Worm (Caenorhabditis elegans): ENCODE measurements around the gene R12B2.8.

Gene R12B2.8

ce11 chrIII:5874664-5875417 lies 51.1 kb downstream of the R12B2.8 start (continued):
- TF ChIP-seq nhr-11 (tag; optimal IDR thresholded peaks at IDR 0.05) (no peak), nhr-6 (tag; optimal IDR thresholded peaks at IDR 0.05) (no peak), unc-39 (tag; optimal IDR thresholded peaks at IDR 0.05) (no peak), nhr-10 (tag; optimal IDR thresholded peaks at IDR 0.05) (no peak), nhr-76 (tag; optimal IDR thresholded peaks at IDR 0.05) (no peak), egl-27 (tag; optimal IDR thresholded peaks at IDR 0.05) (no peak), rbr-2 (tag; optimal IDR thresholded peaks at IDR 0.05) (no peak), F10B5.3 (tag; optimal IDR thresholded peaks at IDR 0.05) (no peak), F44E2.7 (GFP tag; IDR thresholded peaks at IDR 0.05) (no peak), zag-1 (tag; optimal IDR thresholded peaks at IDR 0.05) (no peak), mep-1 (tag; optimal IDR thresholded peaks at IDR 0.05) (no peak), daf-16 (GFP tag; optimal IDR thresholded peaks at IDR 0.05) (no peak), daf-16 (tag; optimal IDR thresholded peaks at IDR 0.05) (no peak), hlh-11 (tag; optimal IDR thresholded peaks at IDR 0.05) (no peak), zip-2 (tag; optimal IDR thresholded peaks at IDR 0.05) (no peak), Y75B8A.6 (GFP tag; IDR thresholded peaks at IDR 0.05) (no peak), cey-2 (tag; optimal IDR thresholded peaks at IDR 0.05; ENCODE audit: borderline replicate concordance, insufficient read depth) (no peak), sdz-12 (GFP tag; optimal IDR thresholded peaks at IDR 0.05) (no peak), spr-3 (GFP tag; optimal IDR thresholded peaks at IDR 0.05) (no peak), daf-12 (tag; optimal IDR thresholded peaks at IDR 0.05) (no peak), ceh-82 (tag; optimal IDR thresholded peaks at IDR 0.05) (no peak), nhr-48 (tag; optimal IDR thresholded peaks at IDR 0.05) (no peak), lin-1 (GFP tag; IDR thresholded peaks at IDR 0.05) (no peak), jun-1 (tag; optimal IDR thresholded peaks at IDR 0.05) (no peak), lin-38 (GFP tag; IDR thresholded peaks at IDR 0.05) (no peak), mdt-29 (GFP tag; IDR thresholded peaks at IDR 0.05) (no peak), mxl-3 (GFP tag; optimal IDR thresholded peaks at IDR 0.05) (no peak)

ce11 chrIII:5875418-5875702 lies 51.6 kb downstream of the R12B2.8 start:
- TF ChIP-seq set-16 (GFP tag; IDR thresholded peaks at IDR 0.05) (peak; percentile 57; the same call in 1 of the 2 replicates), attf-4 (tag; optimal IDR thresholded peaks at IDR 0.05) (no peak), madf-5 (GFP tag; IDR thresholded peaks at IDR 0.05) (0 out of 4 replicates have a peak, but pooled peaks of 1 of the 2 experiments have one; percentile 24)

- TF ChIP-seq duxl-1 (tag; optimal IDR thresholded peaks at IDR 0.05; ENCODE audit: poor library complexity), result peak; percentile 42
- no peak for TF ChIP-seq ceh-20 (GFP tag; IDR thresholded peaks at IDR 0.05)
- TF ChIP-seq daf-16 (GFP tag; optimal IDR thresholded peaks at IDR 0.05), result no peak
- peak; percentile 80 for TF ChIP-seq daf-16 (tag; optimal IDR thresholded peaks at IDR 0.05)
- TF ChIP-seq nhr-28 (tag; optimal IDR thresholded peaks at IDR 0.05), result peak; percentile 21
- no peak for TF ChIP-seq nhr-102 (tag; optimal IDR thresholded peaks at IDR 0.05)
Measured at ce11 chrIII:5875705-5876104, 52.0 kb downstream of the R12B2.8 start.

ce11 chrIII:5876140-5876675 lies 52.5 kb downstream of the R12B2.8 start, which contains the start of gene aldo-2:
aldo-2 (minus strand) TSS chrIII:5876625.
- TF ChIP-seq ZK546.5 (tag; optimal IDR thresholded peaks at IDR 0.05) (no peak), attf-4 (tag; optimal IDR thresholded peaks at IDR 0.05) (no peak), zfp-2 (tag; optimal IDR thresholded peaks at IDR 0.05) (no peak), mdt-29 (GFP tag; IDR thresholded peaks at IDR 0.05) (no peak), ztf-7 (tag; optimal IDR thresholded peaks at IDR 0.05) (no peak), nhr-11 (tag; optimal IDR thresholded peaks at IDR 0.05) (no peak), nhr-77 (tag; optimal IDR thresholded peaks at IDR 0.05) (no peak), hmg-1.1 (GFP tag; IDR thresholded peaks at IDR 0.05) (no peak), nhr-42 (GFP tag; IDR thresholded peaks at IDR 0.05) (no peak), ceh-32 (tag; optimal IDR thresholded peaks at IDR 0.05; ENCODE audit: poor library complexity) (no peak), D1046.2 (GFP tag; IDR thresholded peaks at IDR 0.05) (no peak), dmd-8 (GFP tag; IDR thresholded peaks at IDR 0.05) (no peak), F44E2.7 (GFP tag; IDR thresholded peaks at IDR 0.05) (no peak), snpc-4 (tag; optimal IDR thresholded peaks at IDR 0.05) (no peak), daf-16 (GFP tag; optimal IDR thresholded peaks at IDR 0.05) (no peak), daf-16 (tag; optimal IDR thresholded peaks at IDR 0.05) (no peak), mxl-2 (GFP tag; conservative IDR thresholded peaks at IDR 0.05) (no peak), ama-1 (optimal IDR thresholded peaks at IDR 0.05) (peak; percentile 97), lin-29 (GFP tag; IDR thresholded peaks at IDR 0.05) (no peak)

All from whole organism, L4 larva.